Worm (Caenorhabditis elegans): ENCODE data around the gene ent-2.

The ent-2 gene

ce11 chrX:15559473-15559872 lies 41.4 kb upstream of the ent-2 start:
- TF ChIP-seq snpc-4 (tag; optimal IDR thresholded peaks at IDR 0.05) (peak; percentile 70), unc-55 (GFP tag; optimal IDR thresholded peaks at IDR 0.05) (no peak)

- TF ChIP-seq crh-2 (tag; optimal IDR thresholded peaks at IDR 0.05) (peak; percentile 36), lin-39 (tag; optimal IDR thresholded peaks at IDR 0.05) (peak; percentile 40), mdl-1 (tag; optimal IDR thresholded peaks at IDR 0.05) (peak in 1 of 2 experiments; percentile 72), nhr-11 (tag; optimal IDR thresholded peaks at IDR 0.05) (no peak), sma-9 (GFP tag; optimal IDR thresholded peaks at IDR 0.05) (peak; percentile 38), sma-9 (tag; optimal IDR thresholded peaks at IDR 0.05) (no peak), lsy-2 (tag; optimal IDR thresholded peaks at IDR 0.05) (peak in 1 of 2 experiments; percentile 19), unc-39 (tag; optimal IDR thresholded peaks at IDR 0.05) (no peak), C34F6.9 (tag; optimal IDR thresholded peaks at IDR 0.05) (peak; percentile 47), zag-1 (tag; optimal IDR thresholded peaks at IDR 0.05) (peak; percentile 32), unc-55 (GFP tag; optimal IDR thresholded peaks at IDR 0.05) (peak; percentile 40), skn-1 (tag; optimal IDR thresholded peaks at IDR 0.05) (no peak), aly-2 (tag; optimal IDR thresholded peaks at IDR 0.05) (no peak), nhr-129 (tag; optimal IDR thresholded peaks at IDR 0.05) (peak; percentile 46)
These were observed 36.5 kb upstream of the ent-2 start for ce11 chrX:15564338-15564737.

DNA sequence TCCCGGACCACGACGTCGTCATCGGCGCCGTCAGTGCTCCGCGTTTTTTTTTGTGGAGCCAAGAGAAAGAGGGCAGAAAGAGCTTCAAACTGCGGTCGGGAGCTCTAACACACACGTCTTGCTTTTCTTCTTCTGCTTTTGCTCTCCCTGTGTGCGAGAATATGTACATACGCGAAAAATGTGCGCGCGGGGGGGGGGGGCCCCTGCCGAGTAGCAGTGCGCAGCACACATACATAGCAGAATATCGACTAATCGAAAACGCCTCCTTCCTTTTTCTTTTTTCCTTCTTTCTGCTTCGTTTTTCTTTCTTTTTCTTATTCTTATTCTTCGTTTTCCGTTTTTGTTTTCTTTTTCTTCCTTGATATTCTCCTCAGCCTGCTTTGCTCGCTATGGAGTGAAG lies 34.2 kb upstream of the ent-2 start:
- TF ChIP-seq skn-1 (tag; optimal IDR thresholded peaks at IDR 0.05) (no peak), unc-62 (GFP tag; optimal IDR thresholded peaks at IDR 0.05) (no peak), nhr-237 (tag; optimal IDR thresholded peaks at IDR 0.05) (no peak), gmeb-1 (tag; optimal IDR thresholded peaks at IDR 0.05) (no peak), ZK546.5 (tag; optimal IDR thresholded peaks at IDR 0.05) (no peak), nhr-10 (tag; optimal IDR thresholded peaks at IDR 0.05) (no peak), unc-55 (GFP tag; optimal IDR thresholded peaks at IDR 0.05) (peak; percentile 67), mbf-1 (tag; optimal IDR thresholded peaks at IDR 0.05) (no peak), ceh-16 (tag; optimal IDR thresholded peaks at IDR 0.05) (no peak), R02D3.7 (tag; optimal IDR thresholded peaks at IDR 0.05) (no peak), C34F6.9 (tag; optimal IDR thresholded peaks at IDR 0.05) (peak; percentile 43), unc-39 (tag; optimal IDR thresholded peaks at IDR 0.05) (no peak), lin-11 (tag; optimal IDR thresholded peaks at IDR 0.05) (peak; percentile 36), ztf-4 (tag; optimal IDR thresholded peaks at IDR 0.05) (no peak), zag-1 (tag; optimal IDR thresholded peaks at IDR 0.05) (peak; percentile 46), mab-5 (tag; optimal IDR thresholded peaks at IDR 0.05) (no peak), nhr-25 (tag; optimal IDR thresholded peaks at IDR 0.05) (no peak), F13H6.1 (tag; optimal IDR thresholded peaks at IDR 0.05) (peak; percentile 27), sma-3 (GFP tag; optimal IDR thresholded peaks at IDR 0.05) (no peak), mdl-1 (tag; optimal IDR thresholded peaks at IDR 0.05) (peak; percentile 36 to 45), nhr-21 (tag; optimal IDR thresholded peaks at IDR 0.05) (no peak), ztf-1 (GFP tag; conservative IDR thresholded peaks at IDR 0.05) (no peak), elt-3 (tag; optimal IDR thresholded peaks at IDR 0.05) (no peak), crh-2 (tag; optimal IDR thresholded peaks at IDR 0.05) (peak; percentile 10), dmd-4 (tag; optimal IDR thresholded peaks at IDR 0.05) (no peak), ceh-82 (tag; optimal IDR thresholded peaks at IDR 0.05) (no peak), nhr-11 (tag; optimal IDR thresholded peaks at IDR 0.05) (no peak), nhr-23 (tag; optimal IDR thresholded peaks at IDR 0.05) (no peak), aly-2 (tag; optimal IDR thresholded peaks at IDR 0.05) (no peak), snpc-4 (tag; optimal IDR thresholded peaks at IDR 0.05) (peak; percentile 48), nhr-12 (tag; optimal IDR thresholded peaks at IDR 0.05) (no peak), alr-1 (tag; optimal IDR thresholded peaks at IDR 0.05) (no peak), egl-27 (tag; optimal IDR thresholded peaks at IDR 0.05) (no peak), lsy-2 (tag; optimal IDR thresholded peaks at IDR 0.05) (peak in 1 of 2 experiments; percentile 13), lin-13 (GFP tag; optimal IDR thresholded peaks at IDR 0.05) (no peak), elt-1 (tag; optimal IDR thresholded peaks at IDR 0.05) (no peak), nhr-6 (tag; optimal IDR thresholded peaks at IDR 0.05) (no peak), sma-9 (GFP tag; optimal IDR thresholded peaks at IDR 0.05) (peak; percentile 48), sma-9 (tag; optimal IDR thresholded peaks at IDR 0.05) (no peak), peb-1 (tag; optimal IDR thresholded peaks at IDR 0.05) (no peak), blmp-1 (tag; optimal IDR thresholded peaks at IDR 0.05; ENCODE audit: insufficient read depth) (no peak), lin-39 (tag; optimal IDR thresholded peaks at IDR 0.05) (no peak), nhr-129 (tag; optimal IDR thresholded peaks at IDR 0.05) (peak; percentile 35), nhr-77 (tag; optimal IDR thresholded peaks at IDR 0.05) (no peak), sem-4 (tag; optimal IDR thresholded peaks at IDR 0.05) (no peak), ztf-11 (tag; optimal IDR thresholded peaks at IDR 0.05) (no peak), ama-1 (optimal IDR thresholded peaks at IDR 0.05) (no peak), Y55F3AM.14 (GFP tag; optimal IDR thresholded peaks at IDR 0.05) (peak; percentile 90), fos-1 (tag; optimal IDR thresholded peaks at IDR 0.05) (no peak)
